Worm (Caenorhabditis elegans) whole organism, young adult: ENCODE data around the gene saps-1.

Experiments used
- B0035.1 ChIP-seq: sonication (generic microtip); optimal IDR thresholded peaks from 2 replicates; lab custom pipeline; 2016; ENCODE audit warnings: missing genetic modification characterization, mild to moderate bottlenecking, missing compliant biosample characterization, missing genotype, missing genetic modification reagents
- B0261.1 ChIP-seq: sonication (generic microtip); optimal IDR thresholded peaks from 2 replicates; lab custom pipeline; 2016; ENCODE audit warnings: mild to moderate bottlenecking, missing genetic modification characterization, moderate library complexity, missing compliant biosample characterization
- C06A6.2 ChIP-seq: fragments of 200-800 bp; sonication (Bioruptor generic); conservative IDR thresholded peaks from 2 replicates; pipeline ENCODE4 v1.3.6; 2022; ENCODE audit warnings: missing genetic modification characterization, missing compliant biosample characterization
- C17E4.6 ChIP-seq: fragments of 200-800 bp; sonication (Bioruptor generic); IDR thresholded peaks from 2 replicates; pipeline ENCODE4 v1.3.6; 2022; ENCODE audit warnings: missing genetic modification reagents, missing genetic modification characterization, missing compliant biosample characterization
- F23B12.7 ChIP-seq: sonication (generic microtip); optimal IDR thresholded peaks from 2 replicates; lab custom pipeline; 2017; ENCODE audit warnings: missing genetic modification characterization, mild to moderate bottlenecking, missing compliant biosample characterization, antibody characterized with exemption, moderate library complexity; ENCODE audit not compliant: insufficient read depth
- F37B4.10 ChIP-seq: fragments of 200-800 bp; sonication (Bioruptor generic); IDR thresholded peaks from 2 replicates; pipeline ENCODE4 v1.3.6; 2022; ENCODE audit warnings: missing genetic modification characterization, missing compliant biosample characterization
- F39B2.1 ChIP-seq: fragments of 200-800 bp; sonication (Bioruptor generic); IDR thresholded peaks from 2 replicates; pipeline ENCODE4 v1.3.6; 2022; ENCODE audit warnings: missing genetic modification reagents, missing genetic modification characterization, missing compliant biosample characterization
- F49E8.2 ChIP-seq: sonication (generic microtip); optimal IDR thresholded peaks from 3 replicates; lab custom pipeline; 2017; ENCODE audit warnings: missing genetic modification characterization, mild to moderate bottlenecking, missing compliant biosample characterization, antibody characterized with exemption, moderate library complexity; ENCODE audit not compliant: insufficient read depth
- Y79H2A.3 ChIP-seq: fragments of 200-800 bp; sonication (Bioruptor generic); conservative IDR thresholded peaks from 2 replicates; pipeline ENCODE4 v1.3.6; 2022; ENCODE audit warnings: missing genetic modification reagents, missing genetic modification characterization, missing compliant biosample characterization
- Y95B8A.8 ChIP-seq: fragments of 200-800 bp; sonication (Bioruptor generic); IDR thresholded peaks from 2 replicates; pipeline ENCODE4 v1.3.6; 2022; ENCODE audit warnings: missing genetic modification reagents, missing genetic modification characterization, missing compliant biosample characterization
- attf-5 ChIP-seq: fragments of 200-800 bp; sonication (Bioruptor generic); optimal IDR thresholded peaks from 2 replicates; lab custom pipeline; 2018; ENCODE audit warnings: mild to moderate bottlenecking, missing genetic modification characterization, missing compliant biosample characterization
- bed-2 ChIP-seq: fragments of 200-800 bp; sonication (Bioruptor generic); IDR thresholded peaks from 2 replicates; pipeline ENCODE4 v1.3.6; 2022; ENCODE audit warnings: missing genetic modification reagents, missing genetic modification characterization, missing compliant biosample characterization
- ccch-3 ChIP-seq: fragments of 200-800 bp; sonication (Bioruptor generic); optimal IDR thresholded peaks from 2 replicates; lab custom pipeline; 2018; ENCODE audit warnings: mild to moderate bottlenecking, missing genetic modification characterization, missing compliant biosample characterization
- ceh-100 ChIP-seq: fragments of 200-800 bp; sonication (Bioruptor generic); IDR thresholded peaks from 2 replicates; pipeline ENCODE4 v1.3.6; 2022; ENCODE audit warnings: missing genetic modification reagents, missing genetic modification characterization, missing compliant biosample characterization
- ceh-27 ChIP-seq: fragments of 200-800 bp; sonication (Bioruptor generic); optimal IDR thresholded peaks from 2 replicates; lab custom pipeline; 2018; ENCODE audit warnings: mild to moderate bottlenecking, missing genetic modification characterization, moderate library complexity, missing compliant biosample characterization
- ceh-58 ChIP-seq: fragments of 200-800 bp; sonication (Bioruptor generic); IDR thresholded peaks from 2 replicates; pipeline ENCODE4 v1.3.6; 2022; ENCODE audit warnings: missing genetic modification characterization, missing compliant biosample characterization
- chd-7 ChIP-seq: sonication (generic microtip); optimal IDR thresholded peaks from 2 replicates; lab custom pipeline; 2016; ENCODE audit warnings: mild to moderate bottlenecking, missing genetic modification characterization, moderate library complexity, missing compliant biosample characterization
- dox-1 ChIP-seq: fragments of 200-800 bp; sonication (Bioruptor generic); IDR thresholded peaks from 2 replicates; pipeline ENCODE4 v1.3.6; 2022; ENCODE audit warnings: missing genetic modification reagents, missing genetic modification characterization, missing compliant biosample characterization
- dpff-1 ChIP-seq: sonication (generic microtip); optimal IDR thresholded peaks from 2 replicates; lab custom pipeline; 2017; ENCODE audit warnings: mild to moderate bottlenecking, missing genetic modification characterization, missing compliant biosample characterization
- egl-44 ChIP-seq: fragments of 200-800 bp; sonication (Bioruptor generic); IDR thresholded peaks from 2 replicates; pipeline ENCODE4 v1.3.6; 2022; ENCODE audit warnings: missing genetic modification reagents, missing genetic modification characterization, missing compliant biosample characterization
- egrh-3 ChIP-seq: fragments of 200-800 bp; sonication (Bioruptor generic); IDR thresholded peaks from 2 replicates; pipeline ENCODE4 v1.3.6; 2022; ENCODE audit warnings: missing genetic modification reagents, missing genetic modification characterization, missing compliant biosample characterization
- ets-4 ChIP-seq: fragments of 200-800 bp; sonication (Bioruptor generic); optimal IDR thresholded peaks from 2 replicates; lab custom pipeline; 2018; ENCODE audit warnings: mild to moderate bottlenecking, missing genetic modification characterization, missing compliant biosample characterization
- him-1 ChIP-seq: sonication (generic microtip); optimal IDR thresholded peaks from 2 replicates; lab custom pipeline; 2016; ENCODE audit warnings: missing genotype, missing genetic modification reagents, missing genetic modification characterization, missing compliant biosample characterization
- hlh-26 ChIP-seq: fragments of 200-800 bp; sonication (Bioruptor generic); conservative IDR thresholded peaks from 2 replicates; pipeline ENCODE4 v1.3.6; 2022; ENCODE audit warnings: missing genetic modification reagents, missing genetic modification characterization, missing compliant biosample characterization
- hrde-1 ChIP-seq: sonication (generic microtip); optimal IDR thresholded peaks from 2 replicates; lab custom pipeline; 2016; ENCODE audit warnings: missing genetic modification characterization, mild to moderate bottlenecking, missing compliant biosample characterization, moderate library complexity, missing genotype, missing genetic modification reagents, borderline replicate concordance
- hsf-1 ChIP-seq: fragments of 200-800 bp; sonication (Bioruptor generic); IDR thresholded peaks from 2 replicates; pipeline ENCODE4 v1.3.6; 2022; ENCODE audit warnings: missing genetic modification reagents, missing genetic modification characterization, missing compliant biosample characterization
- let-607 ChIP-seq, 2 experiments: fragments of 200-800 bp in 1 of 2; sonication (Bioruptor generic) in 1 of 2; sonication (generic microtip) in 1 of 2; optimal IDR thresholded peaks; 2 replicates each; lab custom pipeline; 2016 to 2018; ENCODE audit warnings: mild to moderate bottlenecking in 2 of 2, missing compliant biosample characterization in 2 of 2, missing genetic modification characterization in 2 of 2, moderate library complexity in 2 of 2, missing genotype in 1 of 2
- lin-35 ChIP-seq, 3 experiments: fragments of 150-350 bp in 2 of 3; sonication (generic microtip) in 1 of 3; optimal IDR thresholded peaks; 2 replicates each; lab custom pipeline; 2014 to 2018; ENCODE audit warnings: missing biosample characterization in 3 of 3, missing genetic modification characterization in 3 of 3, missing genetic modification reagents in 3 of 3
- madf-8 ChIP-seq: fragments of 200-800 bp; sonication (Bioruptor generic); conservative IDR thresholded peaks from 2 replicates; pipeline ENCODE4 v1.3.6; 2022; ENCODE audit warnings: missing genetic modification reagents, missing genetic modification characterization, missing compliant biosample characterization
- mcd-1 ChIP-seq: fragments of 200-800 bp; sonication (Bioruptor generic); IDR thresholded peaks from 2 replicates; pipeline ENCODE4 v1.3.6; 2022; ENCODE audit warnings: missing genetic modification reagents, missing genetic modification characterization, missing compliant biosample characterization
- mxl-1 ChIP-seq: sonication (generic microtip); optimal IDR thresholded peaks from 2 replicates; lab custom pipeline; 2016; ENCODE audit warnings: missing genetic modification characterization, missing compliant biosample characterization
- nfya-2 ChIP-seq: fragments of 200-800 bp; sonication (Bioruptor generic); IDR thresholded peaks from 2 replicates; pipeline ENCODE4 v1.3.6; 2022; ENCODE audit warnings: missing genetic modification reagents, missing genetic modification characterization, missing compliant biosample characterization
- nhr-120 ChIP-seq: fragments of 200-800 bp; sonication (Bioruptor generic); IDR thresholded peaks from 2 replicates; pipeline ENCODE4 v1.3.6; 2022; ENCODE audit warnings: missing genetic modification characterization, missing compliant biosample characterization
- nhr-80 ChIP-seq: sonication (generic microtip); optimal IDR thresholded peaks from 2 replicates; lab custom pipeline; 2016; ENCODE audit warnings: missing genetic modification characterization, missing compliant biosample characterization
- pha-4 ChIP-seq: fragments of 150-350 bp; sonication (generic microtip); optimal IDR thresholded peaks from 2 replicates; lab custom pipeline; 2014; ENCODE audit warnings: missing biosample characterization, missing genetic modification reagents, missing genetic modification characterization
- rec-8 ChIP-seq, 2 experiments: sonication (generic microtip); optimal IDR thresholded peaks; 2 replicates each; lab custom pipeline; 2016; ENCODE audit warnings: mild to moderate bottlenecking in 2 of 2, missing genetic modification characterization in 2 of 2, missing genetic modification reagents in 2 of 2, missing genotype in 2 of 2, missing biosample characterization in 1 of 2, missing compliant biosample characterization in 1 of 2, moderate library complexity in 1 of 2
- repo-1 ChIP-seq: sonication (generic microtip); optimal IDR thresholded peaks from 2 replicates; lab custom pipeline; 2017; ENCODE audit warnings: mild to moderate bottlenecking, missing genetic modification characterization, missing compliant biosample characterization
- sea-2 ChIP-seq: fragments of 200-800 bp; sonication (Bioruptor generic); IDR thresholded peaks from 2 replicates; pipeline ENCODE4 v1.3.6; 2022; ENCODE audit warnings: missing genetic modification characterization, missing compliant biosample characterization
- snpc-3.4 ChIP-seq: sonication (generic microtip); optimal IDR thresholded peaks from 2 replicates; lab custom pipeline; 2017; ENCODE audit warnings: missing genetic modification characterization, mild to moderate bottlenecking, missing compliant biosample characterization, antibody characterized with exemption, moderate library complexity, missing genotype, missing genetic modification reagents
- snpc-4 ChIP-seq, 5 experiments: fragments of 150-350 bp in 1 of 5; sonication (generic microtip) in 4 of 5; optimal IDR thresholded peaks; 2 replicates each; lab custom pipeline; 2014 to 2018; ENCODE audit warnings: missing genetic modification characterization in 5 of 5, missing biosample characterization in 3 of 5, antibody characterized with exemption in 2 of 5, mild to moderate bottlenecking in 2 of 5, missing compliant biosample characterization in 2 of 5, missing genotype in 2 of 5, moderate library complexity in 2 of 5, missing genetic modification reagents in 1 of 5
- somi-1 ChIP-seq: fragments of 200-800 bp; sonication (Bioruptor generic); optimal IDR thresholded peaks from 2 replicates; lab custom pipeline; 2018; ENCODE audit warnings: mild to moderate bottlenecking, missing genetic modification characterization, missing compliant biosample characterization
- tbp1 ChIP-seq: fragments of 200-800 bp; sonication (Bioruptor generic); optimal IDR thresholded peaks from 2 replicates; lab custom pipeline; 2018; ENCODE audit warnings: mild to moderate bottlenecking, missing genetic modification characterization, missing compliant biosample characterization
- unc-62 ChIP-seq: fragments of 150-350 bp; optimal IDR thresholded peaks from 2 replicates; lab custom pipeline; 2014; ENCODE audit warnings: missing biosample characterization, missing genetic modification reagents, missing genetic modification characterization
- xnd-1 ChIP-seq: sonication (generic microtip); optimal IDR thresholded peaks from 2 replicates; lab custom pipeline; 2016; ENCODE audit warnings: missing genotype, missing genetic modification reagents, missing genetic modification characterization, missing compliant biosample characterization
- zfh-2 ChIP-seq: fragments of 200-800 bp; sonication (Bioruptor generic); conservative IDR thresholded peaks from 2 replicates; pipeline ENCODE4 v1.3.6; 2022; ENCODE audit warnings: missing genetic modification reagents, missing genetic modification characterization, missing compliant biosample characterization
- ztf-18 ChIP-seq: sonication (generic microtip); optimal IDR thresholded peaks from 2 replicates; lab custom pipeline; 2016; ENCODE audit warnings: missing genotype, mild to moderate bottlenecking, missing genetic modification characterization, missing compliant biosample characterization
- ztf-3 ChIP-seq: fragments of 200-800 bp; sonication (Bioruptor generic); optimal IDR thresholded peaks from 2 replicates; lab custom pipeline; 2018; ENCODE audit warnings: mild to moderate bottlenecking, missing genetic modification characterization, missing compliant biosample characterization
- ztf-6 ChIP-seq: fragments of 200-800 bp; sonication (Bioruptor generic); IDR thresholded peaks from 2 replicates; pipeline ENCODE4 v1.3.6; 2022; ENCODE audit warnings: missing genetic modification reagents, missing genetic modification characterization, missing compliant biosample characterization

Gene saps-1

DNA sequence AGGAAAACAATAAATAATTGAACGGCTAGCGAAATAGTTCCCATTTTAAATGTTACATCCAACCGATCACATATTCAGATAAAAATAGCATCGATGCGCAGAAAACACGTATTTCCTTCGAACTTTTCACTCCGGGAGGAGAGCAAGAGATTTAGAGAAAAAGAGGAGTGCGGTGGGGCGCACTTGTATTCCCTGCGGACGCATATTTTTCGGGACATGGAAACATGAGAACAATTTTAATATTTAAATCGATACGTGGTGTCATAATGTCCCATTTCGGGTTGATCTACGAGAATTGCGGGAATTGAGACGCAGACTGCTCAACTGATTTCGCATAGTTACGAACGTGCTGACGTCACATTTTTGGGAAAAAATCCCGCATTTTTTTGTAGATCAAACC lies 4.1 kb upstream of the saps-1 start, which contains the start of gene C47G2.4 (continued):
- no peak for TF ChIP-seq repo-1
- peak; percentile 83 for TF ChIP-seq dox-1 (GFP tag; lab: Robert Waterston, UW)
- peak; percentile 16 for TF ChIP-seq tbp1 (GFP tag; lab: Kevin White, UChicago)
- TF ChIP-seq C17E4.6 (GFP tag; lab: Robert Waterston, UW) = no peak
- no peak for TF ChIP-seq let-607 (tag; optimal IDR thresholded peaks at IDR 0.05; lab: Kevin White, UChicago)
- 0 out of 2 replicates have a peak, but pooled peaks have one; percentile 31 for TF ChIP-seq Y95B8A.8
- no peak for TF ChIP-seq F37B4.10 (GFP tag; lab: Robert Waterston, UW)
- TF ChIP-seq F39B2.1 (GFP tag; lab: Robert Waterston, UW) = no peak
- no peak for TF ChIP-seq ets-4
- TF ChIP-seq somi-1 = no peak
- peak; percentile 38 for TF ChIP-seq ceh-27 (GFP tag; lab: Kevin White, UChicago)
- no peak for TF ChIP-seq mxl-1 (tag; lab: Kevin White, UChicago)
- TF ChIP-seq ceh-58 (GFP tag; lab: Robert Waterston, UW) = no peak
- peak; percentile 85 for TF ChIP-seq attf-5 (GFP tag; lab: Kevin White, UChicago)
- no peak for TF ChIP-seq zfh-2 (GFP tag; lab: Robert Waterston, UW)
- no peak for TF ChIP-seq egrh-3 (GFP tag; lab: Robert Waterston, UW)
- TF ChIP-seq madf-8 (GFP tag; lab: Robert Waterston, UW) = peak; percentile 21; the same call in 1 of the 2 replicates
- TF ChIP-seq ztf-6 (GFP tag; lab: Robert Waterston, UW) = no peak
- TF ChIP-seq xnd-1 (tag; lab: Kevin White, UChicago) = peak; percentile 63
- TF ChIP-seq rec-8 (tag; optimal IDR thresholded peaks at IDR 0.05; lab: Kevin White, UChicago) = no peak
- TF ChIP-seq ceh-100 (GFP tag; lab: Robert Waterston, UW) = peak; percentile 80
- no peak for TF ChIP-seq B0035.1 (tag; lab: Kevin White, UChicago)
- TF ChIP-seq unc-62 = no peak
- TF ChIP-seq chd-7 = no peak
- no peak for TF ChIP-seq snpc-3.4
- TF ChIP-seq egl-44 (GFP tag; lab: Robert Waterston, UW) = no peak
- TF ChIP-seq hlh-26 (GFP tag; lab: Robert Waterston, UW) = no peak
- TF ChIP-seq nhr-120 = no peak
- TF ChIP-seq dpff-1 (tag; lab: Kevin White, UChicago) = no peak
- no peak for TF ChIP-seq hrde-1 (tag; lab: Kevin White, UChicago)
- TF ChIP-seq pha-4 = no peak
- peak; percentile 94 for TF ChIP-seq mcd-1
- TF ChIP-seq Y79H2A.3 = no peak
- TF ChIP-seq C06A6.2 (GFP tag; lab: Robert Waterston, UW) = no peak
- peak in 1 of 3 experiments; percentile 24 for TF ChIP-seq lin-35 (GFP tag; optimal IDR thresholded peaks at IDR 0.05; lab: Kevin White, UChicago)
- no peak for TF ChIP-seq bed-2 (GFP tag; lab: Robert Waterston, UW)
- no peak for TF ChIP-seq nfya-2 (GFP tag; lab: Robert Waterston, UW)
- no peak for TF ChIP-seq F23B12.7 (tag; lab: Kevin White, UChicago)
- TF ChIP-seq ztf-3 = no peak
- no peak for TF ChIP-seq him-1 (tag; lab: Kevin White, UChicago)
- TF ChIP-seq nhr-80 = peak; percentile 7
- no peak for TF ChIP-seq ccch-3 (GFP tag; lab: Kevin White, UChicago)
- TF ChIP-seq hsf-1 (GFP tag; lab: Robert Waterston, UW) = no peak
- TF ChIP-seq ztf-18 (tag; lab: Kevin White, UChicago) = peak; percentile 53
- TF ChIP-seq B0261.1 (tag; lab: Kevin White, UChicago) = no peak
- TF ChIP-seq sea-2 (GFP tag; lab: Robert Waterston, UW) = no peak
- no peak for TF ChIP-seq snpc-4 (GFP tag; optimal IDR thresholded peaks at IDR 0.05; lab: Kevin White, UChicago)
- peak in 3 of 4 experiments; percentile 16 to 49 (median 40) for TF ChIP-seq snpc-4 (tag; optimal IDR thresholded peaks at IDR 0.05; lab: Kevin White, UChicago)
- no peak for TF ChIP-seq F49E8.2 (tag; lab: Kevin White, UChicago)
